Worm (Caenorhabditis elegans) whole organism, midembryonic: ENCODE data around the gene R09H10.6.

Experiments
- T22C8.4 ChIP-seq: fragments of 200-800 bp; sonication (Bioruptor generic); IDR thresholded peaks from 2 replicates; pipeline ENCODE4 v1.3.6; 2022; ENCODE audit warnings: missing genetic modification characterization, missing compliant biosample characterization
- cog-1 ChIP-seq: sonication (generic microtip); optimal IDR thresholded peaks from 2 replicates; lab custom pipeline; 2016; ENCODE audit warnings: missing genetic modification characterization, missing compliant biosample characterization
- flt-1 ChIP-seq: fragments of 200-800 bp; sonication (Bioruptor generic); IDR thresholded peaks from 2 replicates; pipeline ENCODE4 v1.3.6; 2022; ENCODE audit warnings: missing genetic modification characterization, missing compliant biosample characterization
- klf-2 ChIP-seq: fragments of 200-800 bp; sonication (Bioruptor generic); conservative IDR thresholded peaks from 2 replicates; pipeline ENCODE4 v1.3.6; 2022; ENCODE audit warnings: missing genetic modification reagents, missing genetic modification characterization, missing compliant biosample characterization
- med-1 ChIP-seq: sonication (generic microtip); optimal IDR thresholded peaks from 2 replicates; lab custom pipeline; 2017; ENCODE audit warnings: missing genetic modification characterization, mild to moderate bottlenecking, missing compliant biosample characterization, antibody characterized with exemption, missing genetic modification reagents; ENCODE audit not compliant: insufficient read depth
- ref-1 ChIP-seq: fragments of 200-800 bp; sonication (Bioruptor generic); conservative IDR thresholded peaks from 2 replicates; pipeline ENCODE4 v1.3.6; 2022; ENCODE audit warnings: missing genetic modification reagents, missing genetic modification characterization, missing compliant biosample characterization
- tab-1 ChIP-seq: fragments of 200-800 bp; sonication (Bioruptor generic); IDR thresholded peaks from 2 replicates; pipeline ENCODE4 v1.3.6; 2022; ENCODE audit warnings: missing genetic modification characterization, missing compliant biosample characterization
- ztf-23 ChIP-seq: fragments of 200-800 bp; sonication (Bioruptor generic); IDR thresholded peaks from 2 replicates; pipeline ENCODE4 v1.3.6; 2022; ENCODE audit warnings: missing genetic modification reagents, missing genetic modification characterization, missing compliant biosample characterization
- ztf-29 ChIP-seq: fragments of 200-800 bp; sonication (Bioruptor generic); IDR thresholded peaks from 2 replicates; pipeline ENCODE4 v1.3.6; 2022; ENCODE audit warnings: missing genetic modification reagents, missing genetic modification characterization, missing compliant biosample characterization

Gene R09H10.6

DNA sequence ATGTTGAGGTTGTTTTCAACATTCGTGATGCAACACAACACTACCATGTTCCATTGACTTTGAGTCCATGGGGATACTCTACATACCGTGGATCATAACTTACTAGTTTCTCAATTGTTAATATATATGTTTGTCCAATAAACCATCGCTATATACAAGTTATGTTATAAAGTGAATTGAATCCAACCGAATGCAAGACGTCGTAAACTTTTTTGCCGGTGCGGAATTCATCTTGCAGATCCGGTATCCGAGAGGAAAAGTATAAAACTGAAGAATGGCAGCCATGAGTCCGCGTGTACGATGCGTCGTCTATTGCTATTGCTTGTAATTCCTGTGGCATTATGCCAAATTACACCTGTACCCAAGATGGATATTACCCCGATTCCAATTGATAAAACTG is at the start of gene R09H10.6:
Gene R09H10.6 (plus strand): TSS at position 301 of the 400 bp plus-strand sequence.
- no peak for TF ChIP-seq klf-2 (GFP tag; lab: Robert Waterston, UW)
- no peak for TF ChIP-seq ztf-29 (GFP tag; lab: Robert Waterston, UW)
- no peak for TF ChIP-seq flt-1
- no peak for TF ChIP-seq ztf-23 (GFP tag; lab: Robert Waterston, UW)
- no peak for TF ChIP-seq cog-1 (tag; lab: Kevin White, UChicago)
- TF ChIP-seq ref-1 (GFP tag; lab: Robert Waterston, UW): no peak
- no peak for TF ChIP-seq T22C8.4 (GFP tag; lab: Robert Waterston, UW)

DNA sequence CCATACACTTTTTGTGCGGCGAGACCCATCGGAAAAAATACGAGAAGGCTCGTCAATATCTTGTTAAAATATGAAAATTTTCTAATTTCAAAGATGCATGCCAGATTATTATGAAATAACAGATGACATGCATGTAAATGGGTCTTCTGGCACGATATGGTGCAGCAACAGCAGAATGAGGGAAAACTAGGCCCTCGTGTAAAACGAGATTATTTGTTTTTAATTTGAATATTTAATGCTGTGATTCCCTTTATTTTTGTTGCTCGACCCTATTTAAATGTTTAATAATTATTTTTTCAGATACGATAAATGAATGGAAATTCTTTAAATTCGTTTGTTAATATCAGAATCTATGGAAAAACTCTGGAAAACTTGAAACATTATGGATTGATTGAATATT is 46.8 kb upstream of the R09H10.6 start, which contains the start of gene him-8:
Gene him-8 (plus strand): TSS at position 301 of the 400 bp plus-strand sequence.
- no peak for TF ChIP-seq flt-1
- TF ChIP-seq med-1: no peak
- TF ChIP-seq klf-2 (GFP tag; lab: Robert Waterston, UW): no peak
- no peak for TF ChIP-seq ref-1 (GFP tag; lab: Robert Waterston, UW)
- no peak for TF ChIP-seq cog-1 (tag; lab: Kevin White, UChicago)
- no peak for TF ChIP-seq tab-1
- no peak for TF ChIP-seq ztf-23 (GFP tag; lab: Robert Waterston, UW)
- no peak for TF ChIP-seq T22C8.4 (GFP tag; lab: Robert Waterston, UW)
- TF ChIP-seq ztf-29 (GFP tag; lab: Robert Waterston, UW): no peak

DNA sequence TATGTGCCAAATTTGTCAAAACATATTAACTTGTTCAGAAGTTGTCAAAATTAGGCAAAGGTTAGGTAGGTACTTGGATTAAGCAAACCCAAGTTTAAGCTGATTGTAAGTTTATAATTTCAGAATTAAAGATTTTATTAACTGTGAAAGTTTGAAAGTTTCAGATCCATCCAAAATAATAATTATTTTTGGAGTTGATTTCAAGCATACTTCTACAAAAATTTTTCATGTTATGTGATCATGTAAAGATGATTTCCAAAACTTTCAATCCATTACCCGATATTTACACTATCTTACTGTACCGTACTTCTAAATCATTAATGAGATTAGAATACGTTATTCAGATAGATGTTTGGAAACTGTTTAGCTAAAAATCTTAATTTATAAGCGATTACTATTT is 43.8 kb upstream of the R09H10.6 start:
- TF ChIP-seq cog-1 (tag; lab: Kevin White, UChicago): no peak
- TF ChIP-seq ztf-29 (GFP tag; lab: Robert Waterston, UW): no peak
- TF ChIP-seq klf-2 (GFP tag; lab: Robert Waterston, UW): no peak
- no peak for TF ChIP-seq tab-1
- no peak for TF ChIP-seq med-1
- no peak for TF ChIP-seq ref-1 (GFP tag; lab: Robert Waterston, UW)
- TF ChIP-seq T22C8.4 (GFP tag; lab: Robert Waterston, UW): no peak
- no peak for TF ChIP-seq flt-1
- TF ChIP-seq ztf-23 (GFP tag; lab: Robert Waterston, UW): no peak

DNA sequence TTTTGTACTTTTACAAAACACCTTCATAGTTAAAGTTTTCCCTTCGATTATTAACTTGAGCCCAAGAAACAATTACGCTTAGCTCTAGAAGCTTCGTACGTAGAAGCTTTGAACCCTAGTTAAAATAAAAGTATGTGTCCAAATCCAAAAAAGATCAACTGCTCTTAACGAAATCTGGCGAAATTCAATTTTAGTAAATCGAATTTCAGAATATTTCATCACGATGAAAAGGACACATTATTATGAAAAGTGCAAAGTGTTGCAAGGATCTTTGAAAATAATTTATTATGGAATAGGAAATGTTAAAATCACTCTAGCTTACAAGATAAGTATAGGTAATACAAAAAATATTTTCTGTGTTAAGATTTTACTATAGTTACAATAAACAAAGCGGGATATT is 43.1 kb upstream of the R09H10.6 start:
- TF ChIP-seq T22C8.4 (GFP tag; lab: Robert Waterston, UW) (no peak), ref-1 (GFP tag; lab: Robert Waterston, UW) (no peak), med-1 (no peak), ztf-29 (GFP tag; lab: Robert Waterston, UW) (no peak), cog-1 (tag; lab: Kevin White, UChicago) (no peak), ztf-23 (GFP tag; lab: Robert Waterston, UW) (no peak), flt-1 (no peak), klf-2 (GFP tag; lab: Robert Waterston, UW) (no peak), tab-1 (no peak)

DNA sequence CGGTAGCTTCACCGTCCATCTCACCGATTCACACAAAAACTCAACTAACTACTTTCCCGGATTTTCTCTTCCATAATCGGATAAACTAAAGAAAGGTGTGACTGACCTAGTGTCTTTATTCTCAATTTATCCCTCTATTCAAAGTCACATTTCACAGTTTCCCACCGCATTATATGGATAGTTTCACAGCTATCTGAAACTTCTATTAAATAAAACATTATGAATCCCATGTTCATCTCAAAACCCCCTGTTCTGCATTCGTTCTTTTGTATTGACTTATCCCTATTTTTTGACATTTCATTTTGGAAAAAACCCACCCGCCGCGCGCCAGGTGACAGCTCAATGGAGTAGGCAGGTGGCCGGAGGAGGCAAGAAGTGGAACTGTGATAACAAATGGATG is 40.6 kb upstream of the R09H10.6 start:
- TF ChIP-seq ztf-29 (GFP tag; lab: Robert Waterston, UW) (no peak), flt-1 (no peak)

ce11 chrIV:10570065-10570464 is 38.3 kb upstream of the R09H10.6 start:
- no peak for TF ChIP-seq tab-1
- no peak for TF ChIP-seq ztf-29 (GFP tag; lab: Robert Waterston, UW)
- TF ChIP-seq klf-2 (GFP tag; lab: Robert Waterston, UW): no peak
- TF ChIP-seq T22C8.4 (GFP tag; lab: Robert Waterston, UW): no peak
- no peak for TF ChIP-seq ztf-23 (GFP tag; lab: Robert Waterston, UW)
- TF ChIP-seq ref-1 (GFP tag; lab: Robert Waterston, UW): no peak
- TF ChIP-seq med-1: no peak
- no peak for TF ChIP-seq flt-1
- TF ChIP-seq cog-1 (tag; lab: Kevin White, UChicago): no peak

- TF ChIP-seq T22C8.4 (GFP tag; lab: Robert Waterston, UW) (no peak), tab-1 (no peak), flt-1 (no peak), ztf-29 (GFP tag; lab: Robert Waterston, UW) (no peak), med-1 (no peak), klf-2 (GFP tag; lab: Robert Waterston, UW) (no peak), ztf-23 (GFP tag; lab: Robert Waterston, UW) (no peak), ref-1 (GFP tag; lab: Robert Waterston, UW) (no peak), cog-1 (tag; lab: Kevin White, UChicago) (no peak)
These were observed 37.4 kb upstream of the R09H10.6 start for ce11 chrIV:10571020-10571419.

DNA sequence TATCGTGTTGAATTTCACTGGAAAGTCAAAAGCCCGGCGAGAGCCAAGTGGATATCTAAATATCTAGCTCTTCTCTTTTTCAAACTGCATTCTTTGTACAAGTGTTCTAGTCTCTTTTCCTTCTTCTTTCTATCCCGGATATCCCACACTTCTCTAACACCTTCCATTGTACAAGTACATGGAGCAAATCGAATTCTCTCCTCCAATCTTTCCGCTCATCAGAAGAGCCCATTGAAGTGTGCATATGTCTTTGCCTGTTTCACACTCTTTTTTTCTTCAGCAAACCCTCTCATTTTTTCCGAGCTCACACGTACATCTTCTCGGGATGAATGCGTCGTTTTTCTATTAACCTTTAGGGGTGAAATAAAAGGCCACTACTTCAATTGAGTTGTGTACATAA is 34.9 kb upstream of the R09H10.6 start:
- TF ChIP-seq med-1 (no peak), ref-1 (GFP tag; lab: Robert Waterston, UW) (no peak), klf-2 (GFP tag; lab: Robert Waterston, UW) (no peak), tab-1 (no peak), T22C8.4 (GFP tag; lab: Robert Waterston, UW) (no peak), cog-1 (tag; lab: Kevin White, UChicago) (no peak), ztf-23 (GFP tag; lab: Robert Waterston, UW) (no peak), flt-1 (no peak), ztf-29 (GFP tag; lab: Robert Waterston, UW) (no peak)

ce11 chrIV:10574471-10574870 is 33.9 kb upstream of the R09H10.6 start:
- no peak for TF ChIP-seq ref-1 (GFP tag; lab: Robert Waterston, UW)
- TF ChIP-seq T22C8.4 (GFP tag; lab: Robert Waterston, UW): no peak
- no peak for TF ChIP-seq klf-2 (GFP tag; lab: Robert Waterston, UW)
- no peak for TF ChIP-seq ztf-29 (GFP tag; lab: Robert Waterston, UW)
- 0 out of 2 replicates have a peak, but pooled peaks have one; percentile 53 for TF ChIP-seq ztf-23 (GFP tag; lab: Robert Waterston, UW)
- no peak for TF ChIP-seq tab-1

- no peak for TF ChIP-seq cog-1 (tag; lab: Kevin White, UChicago)
- TF ChIP-seq ref-1 (GFP tag; lab: Robert Waterston, UW): no peak
- TF ChIP-seq tab-1: no peak
- no peak for TF ChIP-seq med-1
- TF ChIP-seq flt-1: no peak
- TF ChIP-seq T22C8.4 (GFP tag; lab: Robert Waterston, UW): no peak
- no peak for TF ChIP-seq ztf-23 (GFP tag; lab: Robert Waterston, UW)
- TF ChIP-seq ztf-29 (GFP tag; lab: Robert Waterston, UW): no peak
- TF ChIP-seq klf-2 (GFP tag; lab: Robert Waterston, UW): no peak
These were observed 32.3 kb upstream of the R09H10.6 start, which contains the start of gene efn-2 for ce11 chrIV:10576050-10576449. Gene efn-2, plus strand, starts transcription at chrIV:10576350.
